Fruit fly (Drosophila melanogaster) S2 (cell line): Measurements from ENCODE around the gene CG2258.
A peak's percentile ranks its signal among the peaks of the same experiment; 100 is the strongest.

Experiments
- CG8478 ChIP-seq: fragments of >200 bp; optimal IDR thresholded peaks from 2 replicates; lab custom pipeline; 2018
- CTCF ChIP-seq, 2 experiments: fragments of >200 bp; optimal IDR thresholded peaks; 2 replicates each; lab custom pipeline; 2018

CG2258 gene

DNA sequence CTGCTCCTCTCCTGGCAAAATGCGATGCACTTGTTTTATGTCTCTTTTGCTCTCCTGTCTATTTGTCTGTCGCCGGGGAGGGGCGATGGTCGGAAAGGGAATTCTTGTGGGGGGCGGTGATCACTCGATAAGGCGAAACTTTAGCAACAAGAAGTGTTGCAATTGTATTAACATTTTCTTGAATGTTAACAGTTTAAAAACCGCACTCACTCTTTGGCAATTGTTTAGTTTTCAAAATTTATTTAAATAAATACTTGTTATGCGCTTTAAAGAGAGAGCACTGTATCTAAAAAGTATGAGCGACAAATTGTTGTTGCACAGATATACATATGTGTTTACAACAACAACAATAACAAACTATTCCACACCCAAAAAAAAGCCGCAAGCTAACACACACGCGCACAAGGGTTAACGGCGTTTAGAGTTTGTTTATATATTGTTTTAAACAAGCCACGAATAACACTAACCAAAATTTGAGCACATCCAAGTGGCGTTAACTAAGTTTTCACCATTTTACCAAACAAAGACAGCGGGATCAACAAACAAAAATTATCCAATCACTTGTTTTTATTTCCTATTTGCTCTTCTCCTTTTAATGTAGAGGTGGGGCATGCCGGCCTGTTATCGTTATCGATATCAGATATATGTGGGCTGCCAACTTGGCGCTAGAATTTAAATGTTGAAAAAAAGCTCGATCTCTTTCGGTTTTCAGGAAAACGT is at the start of gene CG2258:
Gene CG2258 (minus strand): TSS at position 617 of the 720 bp plus-strand sequence.
- TF ChIP-seq CTCF (optimal IDR thresholded peaks at IDR 0.05; lab: Kevin White, UChicago) (no peak), CG8478 (lab: Kevin White, UChicago) (no peak)

- TF ChIP-seq CG8478 (lab: Kevin White, UChicago) = no peak
- no peak for TF ChIP-seq CTCF (optimal IDR thresholded peaks at IDR 0.05; lab: Kevin White, UChicago)
These were observed 46.7 kb upstream of the CG2258 start, which contains the start of gene CG10959 for dm6 chrX:8148556-8148955. Gene CG10959, plus strand, starts transcription at chrX:8148783.

- TF ChIP-seq CTCF (optimal IDR thresholded peaks at IDR 0.05; lab: Kevin White, UChicago) (no peak), CG8478 (lab: Kevin White, UChicago) (no peak)
These were observed 45.8 kb upstream of the CG2258 start, which contains the start of gene CG15336 for dm6 chrX:8147649-8148048. Gene CG15336, plus strand, starts transcription at chrX:8147949.

DNA sequence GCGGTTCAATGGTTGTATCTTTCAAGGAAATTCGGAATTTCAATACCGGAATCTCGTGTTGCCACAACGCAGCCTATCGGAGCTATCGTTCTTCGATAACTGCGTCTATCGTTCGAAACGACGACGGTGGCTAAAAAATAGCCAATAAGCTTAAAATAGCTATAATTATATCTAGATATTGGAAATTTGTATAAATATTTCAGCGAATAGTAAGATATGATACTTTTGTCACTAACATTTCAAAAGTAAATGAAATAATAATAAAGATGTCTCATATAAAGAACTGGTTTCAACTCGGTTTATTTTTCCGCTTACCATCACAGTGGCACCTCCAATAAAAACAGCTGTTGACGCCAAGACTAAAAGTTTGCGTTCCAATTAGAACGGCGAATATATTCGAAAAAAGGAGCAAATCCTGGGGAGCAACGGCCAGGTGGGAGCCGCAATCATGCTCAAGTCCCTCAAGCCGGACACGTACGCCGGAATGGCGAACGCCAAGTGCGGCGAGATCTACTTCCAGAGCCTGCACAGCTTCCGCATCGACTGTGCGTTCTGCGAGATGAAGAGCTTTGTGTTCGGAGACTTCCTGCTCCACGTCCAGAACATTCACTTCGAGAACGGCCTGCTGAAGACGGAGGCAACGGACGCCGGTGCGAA is 43.7 kb upstream of the CG2258 start, which contains the start of the genes alpha-PheRS and CG2129:
Gene alpha-PheRS (minus strand): TSS at position 102 of the 657 bp plus-strand sequence.
Gene CG2129 (plus strand): TSS at position 339 of the 657 bp plus-strand sequence.
- no peak for TF ChIP-seq CG8478 (lab: Kevin White, UChicago)
- TF ChIP-seq CTCF (optimal IDR thresholded peaks at IDR 0.05; lab: Kevin White, UChicago) = no peak

DNA sequence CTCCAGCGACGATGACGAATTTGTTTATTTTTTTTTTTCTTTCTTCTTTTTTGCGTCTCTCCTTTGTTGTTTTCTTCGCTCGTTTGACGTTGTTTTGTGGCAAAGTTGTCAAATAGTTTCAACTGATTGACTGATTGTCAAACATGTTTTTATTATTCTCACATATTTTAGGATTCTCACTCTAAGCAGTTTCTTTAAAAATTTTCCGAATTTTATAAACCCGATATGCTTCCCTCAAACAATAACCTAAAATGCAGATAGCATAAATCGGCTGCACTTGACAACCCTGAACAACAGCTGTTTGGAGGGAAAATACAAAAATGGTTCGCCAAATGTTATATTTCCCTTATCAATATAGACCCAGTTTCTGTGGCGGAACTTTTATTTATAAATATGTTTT is 41.6 kb upstream of the CG2258 start, which contains the start of gene CG17982:
Gene CG17982 (minus strand): TSS at position 299 of the 400 bp plus-strand sequence.
- TF ChIP-seq CG8478 (lab: Kevin White, UChicago) (no peak), CTCF (optimal IDR thresholded peaks at IDR 0.05; lab: Kevin White, UChicago) (no peak)

DNA sequence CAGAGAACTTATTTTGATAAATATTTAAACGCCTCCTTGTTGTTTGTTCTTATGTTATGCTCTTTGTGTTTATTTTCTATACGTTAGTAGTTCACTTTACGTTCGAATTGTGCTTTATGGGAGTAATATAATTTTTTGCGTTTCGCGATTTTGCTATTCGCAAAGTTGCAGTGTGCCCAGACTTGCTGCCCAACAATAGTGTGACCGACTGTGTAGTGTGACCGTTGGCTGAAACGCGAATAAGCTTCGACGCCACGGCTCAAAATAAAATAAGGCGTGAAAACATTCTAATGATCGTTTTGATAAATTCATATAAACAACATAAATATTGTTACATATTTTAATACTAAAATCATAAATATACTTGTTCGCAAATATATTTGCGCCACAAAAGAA is 40.2 kb upstream of the CG2258 start, which contains the start of gene Smox:
Gene Smox (minus strand): TSS at position 213 of the 396 bp plus-strand sequence.
- no peak for TF ChIP-seq CG8478 (lab: Kevin White, UChicago)
- TF ChIP-seq CTCF (optimal IDR thresholded peaks at IDR 0.05; lab: Kevin White, UChicago) = peak in 1 of 2 experiments; percentile 10

DNA sequence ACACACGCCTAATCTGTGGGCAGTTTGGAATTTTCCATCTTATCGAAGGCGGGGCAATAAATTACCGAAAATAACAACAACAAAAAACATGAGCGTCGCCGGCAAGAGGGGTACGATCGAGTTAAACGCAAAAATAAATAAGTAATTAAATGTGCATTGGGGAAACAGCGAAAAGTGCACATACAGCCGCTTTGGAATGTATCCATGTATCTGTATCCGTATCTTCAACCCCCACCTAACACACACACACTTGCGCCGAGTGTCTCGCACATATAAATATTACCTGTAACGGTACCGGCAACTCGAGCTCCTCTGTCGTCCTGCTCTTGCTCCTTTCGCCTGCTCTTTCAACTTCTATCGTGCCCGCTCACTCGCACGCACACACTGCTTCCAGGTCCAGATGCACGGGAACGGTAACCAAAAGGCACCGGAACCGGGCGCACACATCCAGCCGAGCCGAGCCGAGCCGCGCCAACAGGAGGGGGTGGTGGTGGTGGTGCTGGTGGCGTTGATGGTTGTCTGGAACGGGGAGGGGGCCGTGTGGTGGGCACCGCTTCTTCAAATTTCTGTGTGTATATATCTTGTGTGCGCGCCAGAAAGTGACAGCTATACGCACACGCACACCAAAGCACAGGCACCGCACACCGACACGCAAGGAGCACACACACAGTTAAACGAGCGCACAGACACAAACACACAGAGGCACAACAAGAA is 39.6 kb upstream of the CG2258 start:
- TF ChIP-seq CTCF (optimal IDR thresholded peaks at IDR 0.05; lab: Kevin White, UChicago) = no peak
- TF ChIP-seq CG8478 (lab: Kevin White, UChicago) = no peak

- TF ChIP-seq CTCF (optimal IDR thresholded peaks at IDR 0.05; lab: Kevin White, UChicago) = no peak
- no peak for TF ChIP-seq CG8478 (lab: Kevin White, UChicago)
These were observed 38.8 kb upstream of the CG2258 start for dm6 chrX:8140707-8141106.

DNA sequence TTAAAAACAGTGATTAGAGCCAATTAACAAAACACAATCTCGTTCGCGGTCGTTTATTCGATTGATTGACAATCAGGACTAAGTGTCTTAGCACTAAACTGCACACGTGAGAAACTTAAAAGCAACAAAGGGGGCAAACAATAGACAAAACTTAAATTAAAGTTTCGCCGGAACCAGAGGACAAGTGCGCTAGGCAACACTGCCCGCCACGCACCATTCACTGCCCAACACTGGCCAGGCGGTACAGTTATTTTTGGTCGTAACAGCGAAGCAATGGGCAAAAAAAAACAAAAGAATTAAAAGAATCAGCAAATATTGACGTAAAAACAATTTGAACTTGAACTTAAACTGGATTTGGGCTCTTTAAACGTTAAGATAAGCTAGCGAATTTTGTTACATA is 35.4 kb upstream of the CG2258 start:
- TF ChIP-seq CG8478 (lab: Kevin White, UChicago) = no peak
- TF ChIP-seq CTCF (optimal IDR thresholded peaks at IDR 0.05; lab: Kevin White, UChicago) = no peak

DNA sequence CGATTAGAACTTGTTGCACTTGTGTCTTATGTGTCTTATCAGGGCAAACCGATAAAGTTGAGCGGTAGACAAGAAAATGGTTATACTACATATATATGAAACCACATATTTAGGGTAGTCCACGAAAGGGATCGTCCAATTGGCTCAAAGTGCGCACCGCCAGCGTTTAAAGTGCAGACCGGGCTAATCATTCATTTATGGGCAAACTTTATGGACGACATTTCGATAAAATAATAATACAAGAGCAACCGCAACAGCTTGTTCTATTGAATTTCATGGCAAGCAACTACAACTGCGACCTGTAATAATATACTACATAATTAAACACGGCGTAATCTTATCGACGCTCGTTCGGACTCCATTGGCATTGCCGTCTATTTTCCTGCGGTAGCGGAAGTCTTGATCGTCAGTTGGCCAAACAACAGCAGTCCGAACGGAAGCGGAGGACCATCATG is 33.6 kb upstream of the CG2258 start, which contains the start of the genes cyr and CG2120:
Gene cyr (minus strand): TSS at position 294 of the 455 bp plus-strand sequence.
Gene CG2120 (plus strand): TSS at position 405 of the 455 bp plus-strand sequence.
- TF ChIP-seq CG8478 (lab: Kevin White, UChicago) (no peak), CTCF (optimal IDR thresholded peaks at IDR 0.05; lab: Kevin White, UChicago) (no peak)

- no peak for TF ChIP-seq CTCF (optimal IDR thresholded peaks at IDR 0.05; lab: Kevin White, UChicago)
- TF ChIP-seq CG8478 (lab: Kevin White, UChicago) = no peak
These were observed 29.9 kb upstream of the CG2258 start, which contains the start of gene CG10958 for dm6 chrX:8131693-8132313. Gene CG10958, plus strand, starts transcription at chrX:8132285.

- TF ChIP-seq CTCF (optimal IDR thresholded peaks at IDR 0.05; lab: Kevin White, UChicago) = no peak
- TF ChIP-seq CG8478 (lab: Kevin White, UChicago) = no peak
These were observed 27.5 kb upstream of the CG2258 start, which contains the start of gene CG2116 for dm6 chrX:8129204-8129997. Gene CG2116, plus strand, starts transcription at chrX:8129812.

dm6 chrX:8128133-8128532 is 26.2 kb upstream of the CG2258 start:
- no peak for TF ChIP-seq CTCF (optimal IDR thresholded peaks at IDR 0.05; lab: Kevin White, UChicago)
- TF ChIP-seq CG8478 (lab: Kevin White, UChicago) = no peak
